Worm (Caenorhabditis elegans) whole organism, late embryonic: Measurements from ENCODE around the gene wht-7.

Experiments
- C08G9.2 ChIP-seq: sonication (generic microtip); optimal IDR thresholded peaks from 2 replicates; lab custom pipeline; 2016; ENCODE audit warnings: mild to moderate bottlenecking, missing genetic modification characterization, moderate library complexity, missing compliant biosample characterization
- ahr-1 ChIP-seq: sonication (generic microtip); optimal IDR thresholded peaks from 2 replicates; lab custom pipeline; 2016; ENCODE audit warnings: missing genetic modification characterization, missing compliant biosample characterization
- ama-1 ChIP-seq: fragments of 150-350 bp; optimal IDR thresholded peaks from 2 replicates; lab custom pipeline; 2014
- ceh-14 ChIP-seq: sonication (generic microtip); optimal IDR thresholded peaks from 2 replicates; lab custom pipeline; 2016; ENCODE audit warnings: missing genotype, missing genetic modification characterization, missing compliant biosample characterization
- ceh-18 ChIP-seq: sonication (generic microtip); optimal IDR thresholded peaks from 2 replicates; lab custom pipeline; 2016; ENCODE audit warnings: missing genetic modification characterization, missing compliant biosample characterization
- ceh-22 ChIP-seq: sonication (generic microtip); optimal IDR thresholded peaks from 2 replicates; lab custom pipeline; 2017; ENCODE audit warnings: missing biosample characterization, missing genetic modification characterization
- ceh-30 ChIP-seq: fragments of 150-350 bp; optimal IDR thresholded peaks from 2 replicates; lab custom pipeline; 2014; ENCODE audit warnings: missing biosample characterization, missing genetic modification characterization
- ceh-34 ChIP-seq: sonication (generic microtip); optimal IDR thresholded peaks from 2 replicates; lab custom pipeline; 2016; ENCODE audit warnings: mild to moderate bottlenecking, missing genetic modification characterization, missing compliant biosample characterization
- ceh-45 ChIP-seq: fragments of 200-800 bp; sonication (Bioruptor generic); IDR thresholded peaks from 2 replicates; pipeline ENCODE4 v1.3.6; 2022; ENCODE audit warnings: missing genetic modification reagents, missing genetic modification characterization, missing compliant biosample characterization
- ceh-48 ChIP-seq: sonication (generic microtip); optimal IDR thresholded peaks from 2 replicates; lab custom pipeline; 2016; ENCODE audit warnings: missing genetic modification characterization, inconsistent platforms, missing compliant biosample characterization
- ceh-9 ChIP-seq: sonication (generic microtip); optimal IDR thresholded peaks from 2 replicates; lab custom pipeline; 2016; ENCODE audit warnings: mild to moderate bottlenecking, missing genetic modification characterization, inconsistent platforms, missing compliant biosample characterization
- dmd-4 ChIP-seq: sonication (generic microtip); optimal IDR thresholded peaks from 2 replicates; lab custom pipeline; 2016; ENCODE audit warnings: borderline replicate concordance, missing genetic modification characterization, missing compliant biosample characterization
- dve-1 ChIP-seq: sonication (generic microtip); optimal IDR thresholded peaks from 2 replicates; lab custom pipeline; 2017; ENCODE audit warnings: antibody characterized with exemption, mild to moderate bottlenecking, missing genetic modification characterization, missing compliant biosample characterization
- elt-4 ChIP-seq: sonication (generic microtip); optimal IDR thresholded peaks from 2 replicates; lab custom pipeline; 2016; ENCODE audit warnings: missing genetic modification characterization, missing compliant biosample characterization
- ets-4 ChIP-seq: sonication (generic microtip); optimal IDR thresholded peaks from 2 replicates; lab custom pipeline; 2016; ENCODE audit warnings: missing genetic modification characterization, missing compliant biosample characterization
- eyg-1 ChIP-seq: sonication (generic microtip); optimal IDR thresholded peaks from 2 replicates; lab custom pipeline; 2016; ENCODE audit warnings: missing genotype, missing genetic modification characterization, missing compliant biosample characterization
- gmeb-2 ChIP-seq: sonication (generic microtip); optimal IDR thresholded peaks from 2 replicates; lab custom pipeline; 2016; ENCODE audit warnings: missing genetic modification characterization, inconsistent platforms, missing compliant biosample characterization
- hlh-13 ChIP-seq: fragments of 200-800 bp; sonication (Bioruptor generic); optimal IDR thresholded peaks from 2 replicates; lab custom pipeline; 2018; ENCODE audit warnings: mild to moderate bottlenecking, missing genetic modification characterization, missing compliant biosample characterization
- hlh-15 ChIP-seq: sonication (generic microtip); optimal IDR thresholded peaks from 2 replicates; lab custom pipeline; 2016; ENCODE audit warnings: missing genetic modification characterization, missing compliant biosample characterization
- hlh-30 ChIP-seq: sonication (generic microtip); optimal IDR thresholded peaks from 2 replicates; lab custom pipeline; 2017; ENCODE audit warnings: antibody characterized with exemption, missing genetic modification characterization, missing compliant biosample characterization; ENCODE audit not compliant: insufficient read depth
- hlh-6 ChIP-seq: sonication (generic microtip); optimal IDR thresholded peaks from 2 replicates; lab custom pipeline; 2016; ENCODE audit warnings: missing genotype, missing genetic modification characterization, missing compliant biosample characterization
- npax-4 ChIP-seq: sonication (generic microtip); optimal IDR thresholded peaks from 2 replicates; lab custom pipeline; 2016; ENCODE audit warnings: missing genetic modification characterization, missing compliant biosample characterization
- odd-2 ChIP-seq: sonication (generic microtip); optimal IDR thresholded peaks from 2 replicates; lab custom pipeline; 2017; ENCODE audit warnings: antibody characterized with exemption, mild to moderate bottlenecking, missing genetic modification characterization, missing compliant biosample characterization
- pag-3 ChIP-seq: sonication (generic microtip); optimal IDR thresholded peaks from 2 replicates; lab custom pipeline; 2016; ENCODE audit warnings: missing compliant biosample characterization, missing genetic modification characterization, borderline replicate concordance
- pat-9 ChIP-seq: fragments of 200-800 bp; sonication (Bioruptor generic); optimal IDR thresholded peaks from 2 replicates; lab custom pipeline; 2018; ENCODE audit warnings: mild to moderate bottlenecking, missing genetic modification characterization, moderate library complexity, missing compliant biosample characterization
- pax-1 ChIP-seq: fragments of 150-350 bp; optimal IDR thresholded peaks from 2 replicates; lab custom pipeline; 2014; ENCODE audit warnings: missing biosample characterization, missing genetic modification characterization
- pha-4 ChIP-seq: fragments of 150-350 bp; optimal IDR thresholded peaks from 2 replicates; lab custom pipeline; 2018; ENCODE audit warnings: missing biosample characterization, missing genetic modification reagents, missing genetic modification characterization
- pros-1 ChIP-seq: fragments of 150-350 bp; optimal IDR thresholded peaks from 2 replicates; lab custom pipeline; 2014; ENCODE audit warnings: missing biosample characterization, missing genetic modification reagents, missing genetic modification characterization
- tbx-2 ChIP-seq: sonication (generic microtip); optimal IDR thresholded peaks from 2 replicates; lab custom pipeline; 2016; ENCODE audit warnings: missing genetic modification characterization, missing compliant biosample characterization
- unc-3 ChIP-seq, 2 experiments: fragments of 200-800 bp in 1 of 2; sonication (Bioruptor generic) in 1 of 2; sonication (generic microtip) in 1 of 2; conservative IDR thresholded peaks in 1 of 2; optimal IDR thresholded peaks in 1 of 2; 2 replicates each; pipeline versions ENCODE4 v1.3.6 to Lab custom; 2016 to 2022; ENCODE audit warnings: missing compliant biosample characterization in 2 of 2, missing genetic modification characterization in 2 of 2, missing genetic modification reagents in 1 of 2
- unc-42 ChIP-seq: sonication (generic microtip); optimal IDR thresholded peaks from 2 replicates; lab custom pipeline; 2016; ENCODE audit warnings: missing genotype, missing genetic modification characterization, missing compliant biosample characterization
- unc-55 ChIP-seq: sonication (generic microtip); optimal IDR thresholded peaks from 2 replicates; lab custom pipeline; 2017; ENCODE audit warnings: missing biosample characterization, missing genetic modification reagents, missing genetic modification characterization
- unc-86 ChIP-seq: sonication (generic microtip); optimal IDR thresholded peaks from 2 replicates; lab custom pipeline; 2016; ENCODE audit warnings: missing genetic modification characterization, missing compliant biosample characterization
- ztf-16 ChIP-seq: sonication (generic microtip); optimal IDR thresholded peaks from 2 replicates; lab custom pipeline; 2017; ENCODE audit warnings: missing genetic modification characterization, missing compliant biosample characterization

wht-7 gene

ce11 chrIII:6157708-6158321 lies 8.4 kb upstream of the wht-7 start, which contains the start of gene anmt-2:
TSS of gene anmt-2 (minus strand) at chrIII:6157758.
- TF ChIP-seq ceh-18 (tag; lab: Kevin White, UChicago) (peak; percentile 62), ceh-30 (tag; lab: Kevin White, UChicago) (no peak)

- no peak for TF ChIP-seq hlh-15 (tag; lab: Kevin White, UChicago)
- no peak for TF ChIP-seq ceh-45 (GFP tag; lab: Robert Waterston, UW)
- TF ChIP-seq gmeb-2 (tag; lab: Kevin White, UChicago): no peak
- no peak for TF ChIP-seq pax-1
- TF ChIP-seq ceh-48 (tag; lab: Kevin White, UChicago): no peak
- TF ChIP-seq dve-1 (tag; lab: Kevin White, UChicago): no peak
- TF ChIP-seq unc-3 (GFP tag; conservative IDR thresholded peaks at IDR 0.05; lab: Robert Waterston, UW): no peak
- TF ChIP-seq unc-3 (tag; optimal IDR thresholded peaks at IDR 0.05; lab: Kevin White, UChicago): no peak
- no peak for TF ChIP-seq odd-2 (tag; lab: Kevin White, UChicago)
- TF ChIP-seq ets-4: no peak
- TF ChIP-seq tbx-2 (tag; lab: Kevin White, UChicago): no peak
- TF ChIP-seq pag-3 (tag; lab: Kevin White, UChicago): no peak
- no peak for TF ChIP-seq hlh-30 (tag; lab: Kevin White, UChicago)
- TF ChIP-seq ceh-22 (tag; lab: Kevin White, UChicago): no peak
- TF ChIP-seq ztf-16 (tag; lab: Kevin White, UChicago): no peak
- no peak for TF ChIP-seq npax-4
- no peak for TF ChIP-seq ceh-9 (tag; lab: Kevin White, UChicago)
- no peak for TF ChIP-seq ceh-18 (tag; lab: Kevin White, UChicago)
- TF ChIP-seq ama-1 (lab: Kevin White, UChicago): no peak
Observed at ce11 chrIII:6155787-6156186, 6.4 kb upstream of the wht-7 start.

- TF ChIP-seq dve-1 (tag; lab: Kevin White, UChicago) (no peak), unc-42 (no peak), C08G9.2 (tag; lab: Kevin White, UChicago) (no peak), pha-4 (tag; lab: Kevin White, UChicago) (no peak)
- TF ChIP-seq, all 69 proteins: peak for 0
Observed at ce11 chrIII:6154586-6154985, 5.2 kb upstream of the wht-7 start.

DNA sequence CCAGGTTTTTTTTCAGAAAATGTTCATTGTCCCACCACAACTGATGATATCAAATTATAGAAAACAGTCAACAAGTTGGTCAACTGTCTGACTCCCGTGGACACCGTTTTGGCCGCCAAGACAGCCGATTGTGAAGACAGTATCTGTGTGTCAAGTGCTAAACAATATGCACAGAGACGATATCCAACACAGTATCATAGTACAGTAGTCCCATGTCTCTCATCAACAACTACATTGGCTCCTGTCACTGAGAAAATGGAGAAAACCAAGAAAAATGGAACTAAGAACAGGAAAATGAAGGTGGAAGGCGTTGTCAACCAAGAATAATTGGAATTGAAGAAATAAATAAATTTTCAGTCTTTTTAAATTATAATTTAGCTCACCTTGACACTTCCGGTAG lies 713 bp downstream of the wht-7 start:
- TF ChIP-seq hlh-6 (tag; lab: Kevin White, UChicago) (no peak), ceh-14 (tag; lab: Kevin White, UChicago) (no peak), elt-4 (no peak), C08G9.2 (tag; lab: Kevin White, UChicago) (no peak), pat-9 (tag; lab: Kevin White, UChicago) (no peak), ets-4 (no peak), eyg-1 (tag; lab: Kevin White, UChicago) (no peak)

- no peak for TF ChIP-seq pros-1 (tag; lab: Kevin White, UChicago)
- no peak for TF ChIP-seq gmeb-2 (tag; lab: Kevin White, UChicago)
- no peak for TF ChIP-seq dmd-4
- TF ChIP-seq ahr-1 (tag; lab: Kevin White, UChicago): no peak
- no peak for TF ChIP-seq ceh-48 (tag; lab: Kevin White, UChicago)
- TF ChIP-seq pax-1: no peak
- TF ChIP-seq ceh-45 (GFP tag; lab: Robert Waterston, UW): no peak
- TF ChIP-seq ceh-22 (tag; lab: Kevin White, UChicago): no peak
- no peak for TF ChIP-seq unc-55 (GFP tag; lab: Kevin White, UChicago)
- TF ChIP-seq hlh-13 (GFP tag; lab: Kevin White, UChicago): no peak
- TF ChIP-seq ceh-34 (tag; lab: Kevin White, UChicago): no peak
- no peak for TF ChIP-seq pag-3 (tag; lab: Kevin White, UChicago)
- no peak for TF ChIP-seq unc-86
Observed at ce11 chrIII:6147903-6148302, 1.5 kb downstream of the wht-7 start, which contains the start of gene Y42G9A.2. TSS of gene Y42G9A.2 (plus strand) at chrIII:6148186.
